Worm (Caenorhabditis elegans) whole organism, young adult: ENCODE measurements around the gene W04B5.6.

Source experiments
- F10E7.11 ChIP-seq: sonication (generic microtip); optimal IDR thresholded peaks from 2 replicates; lab custom pipeline; 2017; ENCODE audit warnings: mild to moderate bottlenecking, missing genetic modification characterization, moderate library complexity, missing compliant biosample characterization
- F23B12.7 ChIP-seq: sonication (generic microtip); optimal IDR thresholded peaks from 2 replicates; lab custom pipeline; 2017; ENCODE audit warnings: missing genetic modification characterization, mild to moderate bottlenecking, missing compliant biosample characterization, antibody characterized with exemption, moderate library complexity; ENCODE audit not compliant: insufficient read depth
- F33H1.4 ChIP-seq: fragments of 200-800 bp; sonication (Bioruptor generic); IDR thresholded peaks from 2 replicates; pipeline ENCODE4 v1.3.6; 2022; ENCODE audit warnings: missing genetic modification reagents, missing genetic modification characterization, missing compliant biosample characterization
- F55B11.4 ChIP-seq: sonication (generic microtip); optimal IDR thresholded peaks from 2 replicates; lab custom pipeline; 2016; ENCODE audit warnings: missing compliant biosample characterization, missing genetic modification characterization, borderline replicate concordance; ENCODE audit not compliant: insufficient read depth
- T07F8.4 ChIP-seq: sonication (generic microtip); optimal IDR thresholded peaks from 2 replicates; lab custom pipeline; 2016; ENCODE audit warnings: mild to moderate bottlenecking, missing genetic modification characterization, moderate library complexity, missing compliant biosample characterization
- T26A5.8 ChIP-seq: sonication (generic microtip); optimal IDR thresholded peaks from 2 replicates; lab custom pipeline; 2016; ENCODE audit warnings: missing genetic modification characterization, missing compliant biosample characterization
- Y56A3A.18 ChIP-seq: fragments of 200-800 bp; sonication (Bioruptor generic); IDR thresholded peaks from 2 replicates; pipeline ENCODE4 v1.3.6; 2022; ENCODE audit warnings: missing genetic modification reagents, missing genetic modification characterization, missing compliant biosample characterization
- akir-1 ChIP-seq: fragments of 200-800 bp; sonication (Bioruptor generic); optimal IDR thresholded peaks from 2 replicates; lab custom pipeline; 2018; ENCODE audit warnings: mild to moderate bottlenecking, missing genetic modification characterization, moderate library complexity, missing compliant biosample characterization
- attf-3 ChIP-seq: fragments of 200-800 bp; sonication (Bioruptor generic); conservative IDR thresholded peaks from 2 replicates; pipeline ENCODE4 v1.3.6; 2022; ENCODE audit warnings: missing genetic modification reagents, missing genetic modification characterization, missing compliant biosample characterization
- attf-5 ChIP-seq: fragments of 200-800 bp; sonication (Bioruptor generic); optimal IDR thresholded peaks from 2 replicates; lab custom pipeline; 2018; ENCODE audit warnings: mild to moderate bottlenecking, missing genetic modification characterization, missing compliant biosample characterization
- dox-1 ChIP-seq: fragments of 200-800 bp; sonication (Bioruptor generic); IDR thresholded peaks from 2 replicates; pipeline ENCODE4 v1.3.6; 2022; ENCODE audit warnings: missing genetic modification reagents, missing genetic modification characterization, missing compliant biosample characterization
- dpl-1 ChIP-seq: fragments of 150-350 bp; optimal IDR thresholded peaks from 2 replicates; lab custom pipeline; 2014; ENCODE audit warnings: missing biosample characterization, missing genetic modification reagents, missing genetic modification characterization
- efl-1 ChIP-seq: fragments of 150-350 bp; optimal IDR thresholded peaks from 2 replicates; lab custom pipeline; 2014; ENCODE audit warnings: missing biosample characterization, missing genetic modification reagents, missing genetic modification characterization
- ets-4 ChIP-seq: fragments of 200-800 bp; sonication (Bioruptor generic); optimal IDR thresholded peaks from 2 replicates; lab custom pipeline; 2018; ENCODE audit warnings: mild to moderate bottlenecking, missing genetic modification characterization, missing compliant biosample characterization
- lin-35 ChIP-seq, 3 experiments: fragments of 150-350 bp in 2 of 3; sonication (generic microtip) in 1 of 3; optimal IDR thresholded peaks; 2 replicates each; lab custom pipeline; 2014 to 2018; ENCODE audit warnings: missing biosample characterization in 3 of 3, missing genetic modification characterization in 3 of 3, missing genetic modification reagents in 3 of 3
- lin-40 ChIP-seq: sonication (generic microtip); optimal IDR thresholded peaks from 2 replicates; lab custom pipeline; 2016; ENCODE audit warnings: missing genetic modification characterization, mild to moderate bottlenecking, missing compliant biosample characterization, missing genotype, missing genetic modification reagents
- lin-54 ChIP-seq: fragments of 200-800 bp; sonication (Bioruptor generic); optimal IDR thresholded peaks from 2 replicates; lab custom pipeline; 2018; ENCODE audit warnings: mild to moderate bottlenecking, missing genetic modification characterization, missing compliant biosample characterization
- lsl-1 ChIP-seq: fragments of 200-800 bp; sonication (Bioruptor generic); optimal IDR thresholded peaks from 2 replicates; lab custom pipeline; 2018; ENCODE audit warnings: mild to moderate bottlenecking, missing genetic modification characterization, moderate library complexity, missing compliant biosample characterization
- mcd-1 ChIP-seq: fragments of 200-800 bp; sonication (Bioruptor generic); IDR thresholded peaks from 2 replicates; pipeline ENCODE4 v1.3.6; 2022; ENCODE audit warnings: missing genetic modification reagents, missing genetic modification characterization, missing compliant biosample characterization
- rcor-1 ChIP-seq: fragments of 200-800 bp; sonication (Bioruptor generic); IDR thresholded peaks from 2 replicates; pipeline ENCODE4 v1.3.6; 2022; ENCODE audit warnings: missing genetic modification reagents, missing genetic modification characterization, missing compliant biosample characterization
- snpc-1.3 ChIP-seq: sonication (generic microtip); optimal IDR thresholded peaks from 2 replicates; lab custom pipeline; 2017; ENCODE audit warnings: missing genetic modification characterization, mild to moderate bottlenecking, missing compliant biosample characterization, antibody characterized with exemption, moderate library complexity, missing genotype, missing genetic modification reagents; ENCODE audit not compliant: insufficient read depth
- snpc-4 ChIP-seq, 5 experiments: fragments of 150-350 bp in 1 of 5; sonication (generic microtip) in 4 of 5; optimal IDR thresholded peaks; 2 replicates each; lab custom pipeline; 2014 to 2018; ENCODE audit warnings: missing genetic modification characterization in 5 of 5, missing biosample characterization in 3 of 5, antibody characterized with exemption in 2 of 5, mild to moderate bottlenecking in 2 of 5, missing compliant biosample characterization in 2 of 5, missing genotype in 2 of 5, moderate library complexity in 2 of 5, missing genetic modification reagents in 1 of 5
- sptf-2 ChIP-seq: fragments of 200-800 bp; sonication (Bioruptor generic); optimal IDR thresholded peaks from 2 replicates; lab custom pipeline; 2018; ENCODE audit warnings: mild to moderate bottlenecking, missing genetic modification characterization, missing compliant biosample characterization
- unc-130 ChIP-seq: sonication (generic microtip); optimal IDR thresholded peaks from 2 replicates; lab custom pipeline; 2016; ENCODE audit warnings: missing genetic modification reagents, missing genetic modification characterization, missing compliant biosample characterization
- ztf-26 ChIP-seq: sonication (generic microtip); optimal IDR thresholded peaks from 2 replicates; lab custom pipeline; 2017; ENCODE audit warnings: missing genetic modification characterization, missing compliant biosample characterization

W04B5.6 gene

ce11 chrIII:2418159-2418658 is 17.1 kb downstream of the W04B5.6 start, which contains the start of the genes W04B5.5 and W04B5.3 (continued):
- no peak for TF ChIP-seq ets-4 (GFP tag; lab: Kevin White, UChicago)

- TF ChIP-seq F55B11.4 (tag; lab: Kevin White, UChicago) (no peak), Y56A3A.18 (no peak)
Measured at ce11 chrIII:2410925-2411450, 24.3 kb downstream of the W04B5.6 start, which contains the start of gene mrpl-30. TSS of gene mrpl-30 (minus strand) at chrIII:2410975.

- TF ChIP-seq F10E7.11 = no peak
- peak; percentile 35; the same call in 1 of the 2 replicates for TF ChIP-seq F33H1.4 (GFP tag; lab: Robert Waterston, UW)
- TF ChIP-seq lin-54 (GFP tag; lab: Kevin White, UChicago) = peak; percentile 75
- no peak for TF ChIP-seq unc-130 (GFP tag; lab: Kevin White, UChicago)
- no peak for TF ChIP-seq ztf-26
- TF ChIP-seq mcd-1 (GFP tag; lab: Robert Waterston, UW) = 0 out of 2 replicates have a peak, but pooled peaks have one; percentile 17
- no peak for TF ChIP-seq snpc-4 (GFP tag; optimal IDR thresholded peaks at IDR 0.05; lab: Kevin White, UChicago)
- no peak for TF ChIP-seq snpc-4 (tag; optimal IDR thresholded peaks at IDR 0.05; lab: Kevin White, UChicago)
- peak; percentile 17 for TF ChIP-seq lsl-1 (GFP tag; lab: Kevin White, UChicago)
- TF ChIP-seq lin-35 (GFP tag; optimal IDR thresholded peaks at IDR 0.05; lab: Kevin White, UChicago) = peak in 2 of 3 experiments; percentile 5 to 72
- TF ChIP-seq akir-1 (GFP tag; lab: Kevin White, UChicago) = no peak
- TF ChIP-seq T26A5.8 (tag; lab: Kevin White, UChicago) = no peak
- TF ChIP-seq dpl-1 (GFP tag; lab: Kevin White, UChicago) = peak; percentile 52
- TF ChIP-seq dox-1 = no peak
- peak; percentile 33 for TF ChIP-seq attf-5 (GFP tag; lab: Kevin White, UChicago)
- TF ChIP-seq lin-40 = no peak
- TF ChIP-seq attf-3 (GFP tag; lab: Robert Waterston, UW) = peak; percentile 98
- TF ChIP-seq F23B12.7 (tag; lab: Kevin White, UChicago) = peak; percentile 17
- TF ChIP-seq T07F8.4 = no peak
- peak; percentile 51 for TF ChIP-seq efl-1
- no peak for TF ChIP-seq ets-4 (GFP tag; lab: Kevin White, UChicago)
- no peak for TF ChIP-seq snpc-1.3 (tag; lab: Kevin White, UChicago)
Measured at ce11 chrIII:2401126-2402123, 33.8 kb downstream of the W04B5.6 start, which contains the start of the genes cic-1 and strm-1. TSS of gene cic-1 (minus strand) at chrIII:2401221. TSS of gene strm-1 (plus strand) at chrIII:2402070.

ce11 chrIII:2393666-2394154 is 41.6 kb downstream of the W04B5.6 start:
- TF ChIP-seq rcor-1 (no peak), lsl-1 (GFP tag; lab: Kevin White, UChicago) (peak; percentile 26), sptf-2 (GFP tag; lab: Kevin White, UChicago) (no peak)

- no peak for TF ChIP-seq snpc-1.3 (tag; lab: Kevin White, UChicago)
Measured at ce11 chrIII:2391704-2392103, 43.6 kb downstream of the W04B5.6 start.
